Worm (Caenorhabditis elegans) whole organism, midembryonic: Measurements from ENCODE around the gene abcx-1.

Experiments used
- T22C8.4 ChIP-seq: fragments of 200-800 bp; sonication (Bioruptor generic); IDR thresholded peaks from 2 replicates; pipeline ENCODE4 v1.3.6; 2022; ENCODE audit warnings: missing genetic modification characterization, missing compliant biosample characterization
- cog-1 ChIP-seq: sonication (generic microtip); optimal IDR thresholded peaks from 2 replicates; lab custom pipeline; 2016; ENCODE audit warnings: missing genetic modification characterization, missing compliant biosample characterization
- flt-1 ChIP-seq: fragments of 200-800 bp; sonication (Bioruptor generic); IDR thresholded peaks from 2 replicates; pipeline ENCODE4 v1.3.6; 2022; ENCODE audit warnings: missing genetic modification characterization, missing compliant biosample characterization
- tab-1 ChIP-seq: fragments of 200-800 bp; sonication (Bioruptor generic); IDR thresholded peaks from 2 replicates; pipeline ENCODE4 v1.3.6; 2022; ENCODE audit warnings: missing genetic modification characterization, missing compliant biosample characterization
- ztf-29 ChIP-seq: fragments of 200-800 bp; sonication (Bioruptor generic); IDR thresholded peaks from 2 replicates; pipeline ENCODE4 v1.3.6; 2022; ENCODE audit warnings: missing genetic modification reagents, missing genetic modification characterization, missing compliant biosample characterization

- no peak for TF ChIP-seq T22C8.4 (GFP tag; lab: Robert Waterston, UW)
- TF ChIP-seq flt-1 (GFP tag; lab: Robert Waterston, UW) = no peak
- TF ChIP-seq tab-1 (GFP tag; lab: Robert Waterston, UW) = no peak
- TF ChIP-seq cog-1 (tag; lab: Kevin White, UChicago) = no peak
- no peak for TF ChIP-seq ztf-29 (GFP tag; lab: Robert Waterston, UW)
Observed at ce11 chrII:6486344-6486743, 45.6 kb upstream of the abcx-1 start.
